Fruit fly (Drosophila melanogaster): Measurements from ENCODE around the gene Xrp1.
A peak's percentile ranks its signal among the peaks of the same experiment; 100 is the strongest.

Gene Xrp1

dm6 chr3R:18918872-18919339 is 4.1 kb downstream of the Xrp1 start (continued):
- no peak for TF ChIP-seq CG10669 (GFP tag; optimal IDR thresholded peaks at IDR 0.05)
- TF ChIP-seq Ets21C (GFP tag; optimal IDR thresholded peaks at IDR 0.05) = no peak
- peak; percentile 40; the same call in 1 of the 3 replicates for TF ChIP-seq eg (GFP tag; IDR thresholded peaks at IDR 0.05)
- no peak for TF ChIP-seq CG4318 (GFP tag; optimal IDR thresholded peaks at IDR 0.05)
- TF ChIP-seq CG1621 (tag; optimal IDR thresholded peaks at IDR 0.05) = no peak
- TF ChIP-seq CG6792 (GFP tag; optimal IDR thresholded peaks at IDR 0.05) = no peak
- peak in 1 of 2 experiments; percentile 9 for TF ChIP-seq ss (GFP tag; optimal IDR thresholded peaks at IDR 0.05)
- no peak for TF ChIP-seq Hr39 (GFP tag; optimal IDR thresholded peaks at IDR 0.05)
- TF ChIP-seq Sox102F (GFP tag; optimal IDR thresholded peaks at IDR 0.05) = no peak
- TF ChIP-seq spab (GFP tag; optimal IDR thresholded peaks at IDR 0.05) = no peak

dm6 chr3R:18923208-18923761 is 8.5 kb downstream of the Xrp1 start:
- TF ChIP-seq acj6 (GFP tag; optimal IDR thresholded peaks at IDR 0.05) = no peak
- peak in 1 of 2 experiments; percentile 8 for TF ChIP-seq ss (GFP tag; optimal IDR thresholded peaks at IDR 0.05)
- peak; percentile 64 for TF ChIP-seq Eip78C (GFP tag)
- peak; percentile 73 for TF ChIP-seq fkh (GFP tag; optimal IDR thresholded peaks at IDR 0.05)
- no peak for TF ChIP-seq fd59A (GFP tag; optimal IDR thresholded peaks at IDR 0.05)
- TF ChIP-seq eg (GFP tag; IDR thresholded peaks at IDR 0.05) = no peak
- TF ChIP-seq Sox102F (GFP tag; optimal IDR thresholded peaks at IDR 0.05) = peak; percentile 5
- peak; percentile 32 for TF ChIP-seq Sox14 (GFP tag; optimal IDR thresholded peaks at IDR 0.05)
- no peak for TF ChIP-seq achi (GFP tag; optimal IDR thresholded peaks at IDR 0.05)
- no peak for TF ChIP-seq dac (GFP tag; optimal IDR thresholded peaks at IDR 0.05)
- peak; percentile 38; the same call in 2 of the 3 replicates for TF ChIP-seq CG6163 (GFP tag; IDR thresholded peaks at IDR 0.05)
- TF ChIP-seq Eip93F (GFP tag; optimal IDR thresholded peaks at IDR 0.05) = peak; percentile 12
- peak; percentile 4 for TF ChIP-seq vri (GFP tag; optimal IDR thresholded peaks at IDR 0.05)
- TF ChIP-seq CG16779 (tag; optimal IDR thresholded peaks at IDR 0.05) = no peak
- no peak for TF ChIP-seq CG6808 (GFP tag; optimal IDR thresholded peaks at IDR 0.05)
- no peak for TF ChIP-seq Sox15 (GFP tag; optimal IDR thresholded peaks at IDR 0.05)
- peak; percentile 13 for TF ChIP-seq CG32006 (GFP tag; optimal IDR thresholded peaks at IDR 0.05)

- TF ChIP-seq CG6276 (GFP tag; optimal IDR thresholded peaks at IDR 0.05) (no peak), Sox102F (GFP tag; optimal IDR thresholded peaks at IDR 0.05) (peak; percentile 28), Sox14 (GFP tag; optimal IDR thresholded peaks at IDR 0.05) (no peak), vri (GFP tag; optimal IDR thresholded peaks at IDR 0.05) (no peak), Eip78C (GFP tag) (peak; percentile 28), Blimp-1 (GFP tag; optimal IDR thresholded peaks at IDR 0.05) (no peak), OdsH (GFP tag; optimal IDR thresholded peaks at IDR 0.05) (no peak), CG11294 (GFP tag; IDR thresholded peaks at IDR 0.05) (no peak), Ets96B (tag; optimal IDR thresholded peaks at IDR 0.05) (no peak), eg (GFP tag; IDR thresholded peaks at IDR 0.05) (no peak), spab (GFP tag; optimal IDR thresholded peaks at IDR 0.05) (no peak), CG7368 (GFP tag; optimal IDR thresholded peaks at IDR 0.05) (no peak), svp (GFP tag) (peak; percentile 70), CG1621 (tag; optimal IDR thresholded peaks at IDR 0.05) (no peak), dsx (GFP tag; optimal IDR thresholded peaks at IDR 0.05; ENCODE audit: poor library complexity, severe bottlenecking) (peak; percentile 57), Eip93F (GFP tag; optimal IDR thresholded peaks at IDR 0.05) (no peak), Hr39 (GFP tag; optimal IDR thresholded peaks at IDR 0.05) (no peak), CG15336 (GFP tag; IDR thresholded peaks at IDR 0.05) (peak; percentile 5; the same call in 1 of the 2 replicates), fd85E (GFP tag; optimal IDR thresholded peaks at IDR 0.05) (no peak), CG3919 (GFP tag; optimal IDR thresholded peaks at IDR 0.05) (peak; percentile 4), CG11902 (GFP tag; optimal IDR thresholded peaks at IDR 0.05) (no peak), CG10669 (GFP tag; optimal IDR thresholded peaks at IDR 0.05) (no peak), fkh (GFP tag; optimal IDR thresholded peaks at IDR 0.05) (no peak), CG6808 (GFP tag; optimal IDR thresholded peaks at IDR 0.05) (no peak), CG34406 (GFP tag; optimal IDR thresholded peaks at IDR 0.05) (no peak), CG8319 (GFP tag; optimal IDR thresholded peaks at IDR 0.05) (no peak), Met (GFP tag; optimal IDR thresholded peaks at IDR 0.05) (no peak), Hr4 (GFP tag; optimal IDR thresholded peaks at IDR 0.05) (no peak)
These were observed 9.3 kb downstream of the Xrp1 start for dm6 chr3R:18923802-18924635.

All from whole organism, prepupa.